Worm (Caenorhabditis elegans) whole organism, young adult: ENCODE measurements around the gene ulp-1.

Experiments used
- D2030.7 ChIP-seq: fragments of 200-800 bp; sonication (Bioruptor generic); IDR thresholded peaks from 2 replicates; pipeline ENCODE4 v1.3.6; 2022; ENCODE audit warnings: missing genetic modification reagents, missing genetic modification characterization, missing compliant biosample characterization
- F49E8.2 ChIP-seq: sonication (generic microtip); optimal IDR thresholded peaks from 3 replicates; lab custom pipeline; 2017; ENCODE audit warnings: missing genetic modification characterization, mild to moderate bottlenecking, missing compliant biosample characterization, antibody characterized with exemption, moderate library complexity; ENCODE audit not compliant: insufficient read depth
- T07F8.4 ChIP-seq: sonication (generic microtip); optimal IDR thresholded peaks from 2 replicates; lab custom pipeline; 2016; ENCODE audit warnings: mild to moderate bottlenecking, missing genetic modification characterization, moderate library complexity, missing compliant biosample characterization
- Y95B8A.8 ChIP-seq: fragments of 200-800 bp; sonication (Bioruptor generic); IDR thresholded peaks from 2 replicates; pipeline ENCODE4 v1.3.6; 2022; ENCODE audit warnings: missing genetic modification reagents, missing genetic modification characterization, missing compliant biosample characterization
- atf-7 ChIP-seq: sonication (generic microtip); optimal IDR thresholded peaks from 2 replicates; lab custom pipeline; 2017; ENCODE audit warnings: mild to moderate bottlenecking, missing genetic modification characterization, missing compliant biosample characterization
- cebp-2 ChIP-seq: fragments of 200-800 bp; sonication (Bioruptor generic); IDR thresholded peaks from 2 replicates; pipeline ENCODE4 v1.3.6; 2022; ENCODE audit warnings: missing genetic modification characterization, missing compliant biosample characterization
- dpl-1 ChIP-seq: fragments of 150-350 bp; optimal IDR thresholded peaks from 2 replicates; lab custom pipeline; 2014; ENCODE audit warnings: missing biosample characterization, missing genetic modification reagents, missing genetic modification characterization
- egl-44 ChIP-seq: fragments of 200-800 bp; sonication (Bioruptor generic); IDR thresholded peaks from 2 replicates; pipeline ENCODE4 v1.3.6; 2022; ENCODE audit warnings: missing genetic modification reagents, missing genetic modification characterization, missing compliant biosample characterization
- mcd-1 ChIP-seq: fragments of 200-800 bp; sonication (Bioruptor generic); IDR thresholded peaks from 2 replicates; pipeline ENCODE4 v1.3.6; 2022; ENCODE audit warnings: missing genetic modification reagents, missing genetic modification characterization, missing compliant biosample characterization
- rcor-1 ChIP-seq: fragments of 200-800 bp; sonication (Bioruptor generic); IDR thresholded peaks from 2 replicates; pipeline ENCODE4 v1.3.6; 2022; ENCODE audit warnings: missing genetic modification reagents, missing genetic modification characterization, missing compliant biosample characterization
- snpc-1.3 ChIP-seq: sonication (generic microtip); optimal IDR thresholded peaks from 2 replicates; lab custom pipeline; 2017; ENCODE audit warnings: missing genetic modification characterization, mild to moderate bottlenecking, missing compliant biosample characterization, antibody characterized with exemption, moderate library complexity, missing genotype, missing genetic modification reagents; ENCODE audit not compliant: insufficient read depth
- sptf-2 ChIP-seq: fragments of 200-800 bp; sonication (Bioruptor generic); optimal IDR thresholded peaks from 2 replicates; lab custom pipeline; 2018; ENCODE audit warnings: mild to moderate bottlenecking, missing genetic modification characterization, missing compliant biosample characterization

DNA sequence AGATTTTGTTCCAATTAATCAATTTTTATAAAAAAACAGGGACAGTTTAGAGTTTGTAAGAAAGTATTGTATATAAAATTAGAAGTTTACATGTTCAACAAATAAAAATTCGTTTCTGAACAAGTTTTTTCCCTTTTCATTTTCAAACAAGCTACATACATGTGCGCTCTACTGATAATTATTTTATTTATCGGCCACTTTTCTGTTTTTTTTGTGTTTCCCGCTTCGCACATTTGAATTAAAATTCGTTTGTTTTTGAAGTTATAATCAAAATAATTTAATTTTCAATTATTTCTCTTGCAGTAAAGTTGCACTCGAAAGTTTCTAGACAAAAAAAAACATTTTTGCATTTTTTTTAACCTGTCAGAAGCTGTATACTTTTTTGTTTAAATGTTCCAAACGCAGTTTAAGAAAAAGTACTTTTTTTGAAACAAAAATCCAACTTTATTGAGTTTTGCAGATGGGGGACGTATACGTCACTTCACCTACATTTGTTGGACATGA, 21.1 kb upstream of the ulp-1 start, which contains the start of gene hira-1:
- TF ChIP-seq atf-7 (tag; lab: Kevin White, UChicago), result no peak
- TF ChIP-seq F49E8.2 (tag; lab: Kevin White, UChicago), result no peak
- no peak for TF ChIP-seq sptf-2 (GFP tag; lab: Kevin White, UChicago)
- TF ChIP-seq mcd-1 (GFP tag; lab: Robert Waterston, UW), result peak; percentile 50; the same call in 1 of the 2 replicates
- no peak for TF ChIP-seq cebp-2
- TF ChIP-seq egl-44 (GFP tag; lab: Robert Waterston, UW), result no peak
- no peak for TF ChIP-seq rcor-1 (GFP tag; lab: Robert Waterston, UW)
- TF ChIP-seq Y95B8A.8 (GFP tag; lab: Robert Waterston, UW), result no peak
- TF ChIP-seq T07F8.4 (tag; lab: Kevin White, UChicago), result no peak
- TF ChIP-seq dpl-1 (GFP tag; lab: Kevin White, UChicago), result no peak
- TF ChIP-seq D2030.7 (GFP tag; lab: Robert Waterston, UW), result no peak
- TF ChIP-seq snpc-1.3 (tag; lab: Kevin White, UChicago), result no peak
